Worm (Caenorhabditis elegans) whole organism, L4 larva: Measurements from ENCODE around the gene C31H1.5.

Source experiments
- F10B5.3 ChIP-seq: sonication (generic microtip); optimal IDR thresholded peaks from 2 replicates; lab custom pipeline; 2016; ENCODE audit warnings: mild to moderate bottlenecking, missing genetic modification characterization, missing compliant biosample characterization
- F37D6.2 ChIP-seq: sonication (generic microtip); optimal IDR thresholded peaks from 2 replicates; lab custom pipeline; 2016; ENCODE audit warnings: mild to moderate bottlenecking, missing genetic modification characterization, missing compliant biosample characterization
- R02D3.7 ChIP-seq: fragments of 150-350 bp; sonication (generic microtip); optimal IDR thresholded peaks from 3 replicates; lab custom pipeline; 2014; ENCODE audit warnings: missing biosample characterization, missing genetic modification characterization
- T20F7.1 ChIP-seq: fragments of 200-800 bp; sonication (Bioruptor generic); optimal IDR thresholded peaks from 2 replicates; lab custom pipeline; 2018; ENCODE audit warnings: mild to moderate bottlenecking, missing genetic modification characterization, missing compliant biosample characterization
- arid-1 ChIP-seq: fragments of 200-800 bp; sonication (Bioruptor generic); conservative IDR thresholded peaks from 2 replicates; pipeline ENCODE4 v1.3.6; 2022; ENCODE audit warnings: missing genetic modification reagents, missing genetic modification characterization, missing compliant biosample characterization
- ceh-82 ChIP-seq: sonication (generic microtip); optimal IDR thresholded peaks from 2 replicates; lab custom pipeline; 2017; ENCODE audit warnings: missing biosample characterization, missing genetic modification characterization
- cey-2 ChIP-seq: sonication (generic microtip); optimal IDR thresholded peaks from 3 replicates; lab custom pipeline; 2017; ENCODE audit warnings: missing genetic modification characterization, mild to moderate bottlenecking, missing compliant biosample characterization, antibody characterized with exemption, borderline replicate concordance; ENCODE audit not compliant: insufficient read depth
- daf-16 ChIP-seq, 3 experiments: sonication (generic microtip); optimal IDR thresholded peaks; 2 replicates each; lab custom pipeline; 2016 to 2017; ENCODE audit warnings: missing genetic modification characterization in 3 of 3, missing genetic modification reagents in 3 of 3, mild to moderate bottlenecking in 2 of 3, missing compliant biosample characterization in 2 of 3, missing biosample characterization in 1 of 3, moderate library complexity in 1 of 3
- daf-8 ChIP-seq: fragments of 200-800 bp; sonication (Bioruptor generic); IDR thresholded peaks from 2 replicates; pipeline ENCODE4 v1.3.6; 2022; ENCODE audit warnings: missing genetic modification characterization, missing compliant biosample characterization
- dmd-6 ChIP-seq: fragments of 200-800 bp; sonication (Bioruptor generic); IDR thresholded peaks from 2 replicates; pipeline ENCODE4 v1.3.6; 2022; ENCODE audit warnings: missing genetic modification reagents, missing genetic modification characterization, missing compliant biosample characterization
- dve-1 ChIP-seq: sonication (generic microtip); optimal IDR thresholded peaks from 2 replicates; lab custom pipeline; 2017; ENCODE audit warnings: antibody characterized with exemption, mild to moderate bottlenecking, missing genetic modification characterization, missing compliant biosample characterization; ENCODE audit not compliant: insufficient read depth
- fkh-10 ChIP-seq: fragments of 150-350 bp; optimal IDR thresholded peaks from 2 replicates; lab custom pipeline; 2014; ENCODE audit warnings: missing biosample characterization, missing genetic modification reagents, missing genetic modification characterization
- hif-1 ChIP-seq, 2 experiments: sonication (generic microtip); optimal IDR thresholded peaks; 2 replicates each; lab custom pipeline; 2016 to 2017; ENCODE audit warnings: missing compliant biosample characterization in 2 of 2, missing genetic modification characterization in 2 of 2, missing genetic modification reagents in 2 of 2, missing genotype in 2 of 2, mild to moderate bottlenecking in 1 of 2
- hlh-11 ChIP-seq: fragments of 200-800 bp; sonication (Bioruptor generic); optimal IDR thresholded peaks from 2 replicates; lab custom pipeline; 2018; ENCODE audit warnings: mild to moderate bottlenecking, missing genetic modification characterization, missing compliant biosample characterization
- lim-7 ChIP-seq: fragments of 200-800 bp; sonication (Bioruptor generic); IDR thresholded peaks from 2 replicates; pipeline ENCODE4 v1.3.6; 2022; ENCODE audit warnings: missing genetic modification characterization, missing compliant biosample characterization
- lin-38 ChIP-seq: fragments of 200-800 bp; sonication (Bioruptor generic); IDR thresholded peaks from 2 replicates; pipeline ENCODE4 v1.3.6; 2022; ENCODE audit warnings: missing genetic modification reagents, missing genetic modification characterization, missing compliant biosample characterization
- lin-39 ChIP-seq: fragments of 150-350 bp; optimal IDR thresholded peaks from 2 replicates; lab custom pipeline; 2014; ENCODE audit warnings: missing biosample characterization, missing genetic modification reagents, missing genetic modification characterization
- lsy-2 ChIP-seq, 2 experiments: fragments of 150-350 bp in 1 of 2; sonication (generic microtip) in 1 of 2; optimal IDR thresholded peaks; 2 replicates each; lab custom pipeline; 2014 to 2017; ENCODE audit warnings: missing biosample characterization in 2 of 2, missing genetic modification characterization in 2 of 2
- mdl-1 ChIP-seq, 2 experiments: fragments of 150-350 bp in 1 of 2; sonication (generic microtip) in 1 of 2; optimal IDR thresholded peaks; 2 replicates each; lab custom pipeline; 2014 to 2017; ENCODE audit warnings: missing biosample characterization in 2 of 2, missing genetic modification characterization in 2 of 2
- mep-1 ChIP-seq: fragments of 150-350 bp; sonication (generic microtip); optimal IDR thresholded peaks from 3 replicates; lab custom pipeline; 2014; ENCODE audit warnings: missing biosample characterization, missing genetic modification characterization
- mes-2 ChIP-seq: sonication (generic microtip); optimal IDR thresholded peaks from 2 replicates; lab custom pipeline; 2016; ENCODE audit warnings: missing genotype, mild to moderate bottlenecking, missing genetic modification characterization, missing compliant biosample characterization; ENCODE audit not compliant: poor library complexity, severe bottlenecking
- mxl-3 ChIP-seq: fragments of 200-800 bp; sonication (Bioruptor generic); optimal IDR thresholded peaks from 2 replicates; lab custom pipeline; 2018; ENCODE audit warnings: mild to moderate bottlenecking, missing genetic modification characterization, missing compliant biosample characterization
- nhr-10 ChIP-seq: fragments of 150-350 bp; optimal IDR thresholded peaks from 2 replicates; lab custom pipeline; 2014; ENCODE audit warnings: missing biosample characterization, missing genetic modification characterization
- nhr-11 ChIP-seq: fragments of 150-350 bp; optimal IDR thresholded peaks from 2 replicates; lab custom pipeline; 2014; ENCODE audit warnings: missing biosample characterization, missing genetic modification characterization
- nhr-25 ChIP-seq: sonication (generic microtip); optimal IDR thresholded peaks from 2 replicates; lab custom pipeline; 2017; ENCODE audit warnings: missing genetic modification characterization, mild to moderate bottlenecking, missing compliant biosample characterization, antibody characterized with exemption, moderate library complexity, borderline replicate concordance; ENCODE audit not compliant: insufficient read depth
- nhr-28 ChIP-seq: fragments of 150-350 bp; optimal IDR thresholded peaks from 2 replicates; lab custom pipeline; 2014; ENCODE audit warnings: missing biosample characterization, missing genetic modification characterization
- nhr-48 ChIP-seq: sonication (generic microtip); optimal IDR thresholded peaks from 2 replicates; lab custom pipeline; 2016; ENCODE audit warnings: mild to moderate bottlenecking, missing genetic modification characterization, missing compliant biosample characterization
- nhr-6 ChIP-seq: fragments of 150-350 bp; optimal IDR thresholded peaks from 2 replicates; lab custom pipeline; 2014; ENCODE audit warnings: missing biosample characterization, missing genetic modification characterization
- nhr-77 ChIP-seq: fragments of 150-350 bp; optimal IDR thresholded peaks from 2 replicates; lab custom pipeline; 2014; ENCODE audit warnings: missing biosample characterization, missing genetic modification characterization
- rbr-2 ChIP-seq: sonication (generic microtip); optimal IDR thresholded peaks from 2 replicates; lab custom pipeline; 2016; ENCODE audit warnings: missing genotype, missing genetic modification characterization, missing compliant biosample characterization
- saeg-2 ChIP-seq: fragments of 200-800 bp; sonication (Bioruptor generic); IDR thresholded peaks from 2 replicates; pipeline ENCODE4 v1.3.6; 2022; ENCODE audit warnings: missing genetic modification reagents, missing genetic modification characterization, missing compliant biosample characterization
- set-16 ChIP-seq: fragments of 200-800 bp; sonication (Bioruptor generic); IDR thresholded peaks from 2 replicates; pipeline ENCODE4 v1.3.6; 2022; ENCODE audit warnings: missing genetic modification reagents, missing genetic modification characterization, missing compliant biosample characterization
- skn-1 ChIP-seq: fragments of 150-350 bp; optimal IDR thresholded peaks from 2 replicates; lab custom pipeline; 2014; ENCODE audit warnings: missing biosample characterization, missing genetic modification characterization
- spr-1 ChIP-seq: sonication (generic microtip); optimal IDR thresholded peaks from 2 replicates; lab custom pipeline; 2016; ENCODE audit warnings: mild to moderate bottlenecking, missing genetic modification characterization, missing compliant biosample characterization
- spr-3 ChIP-seq: fragments of 200-800 bp; sonication (Bioruptor generic); optimal IDR thresholded peaks from 2 replicates; lab custom pipeline; 2018; ENCODE audit warnings: mild to moderate bottlenecking, missing genetic modification characterization, missing compliant biosample characterization
- unc-62 ChIP-seq, 3 experiments: fragments of 150-350 bp in 1 of 3; sonication (generic microtip); optimal IDR thresholded peaks in 2 of 3; peaks in 1 of 3; 1 replicate in 1 of 3; 2 replicates in 2 of 3; lab custom pipeline; 2014 to 2017; ENCODE audit warnings: missing biosample characterization in 3 of 3, missing genetic modification characterization in 3 of 3, missing genetic modification reagents in 3 of 3, missing genotype in 1 of 3
- vab-7 ChIP-seq: fragments of 200-800 bp; sonication (Bioruptor generic); IDR thresholded peaks from 2 replicates; pipeline ENCODE4 v1.3.6; 2022; ENCODE audit warnings: missing genetic modification reagents, missing genetic modification characterization, missing compliant biosample characterization
- zfp-3 ChIP-seq: fragments of 200-800 bp; sonication (Bioruptor generic); conservative IDR thresholded peaks from 2 replicates; pipeline ENCODE4 v1.3.6; 2022; ENCODE audit warnings: missing genetic modification reagents, missing genetic modification characterization, missing compliant biosample characterization
- ztf-11 ChIP-seq: fragments of 150-350 bp; optimal IDR thresholded peaks from 2 replicates; lab custom pipeline; 2014; ENCODE audit warnings: missing biosample characterization, missing genetic modification characterization

Gene C31H1.5

ce11 chrIV:5753954-5754543 lies 42.5 kb downstream of the C31H1.5 start (continued):
- TF ChIP-seq nhr-25 (tag; lab: Kevin White, UChicago) (peak; percentile 47), spr-3 (no peak), mxl-3 (GFP tag; lab: Kevin White, UChicago) (peak; percentile 60), daf-16 (GFP tag; optimal IDR thresholded peaks at IDR 0.05; lab: Kevin White, UChicago) (peak in 1 of 2 experiments; percentile 32), daf-16 (tag; optimal IDR thresholded peaks at IDR 0.05; lab: Kevin White, UChicago) (peak; percentile 53)

DNA sequence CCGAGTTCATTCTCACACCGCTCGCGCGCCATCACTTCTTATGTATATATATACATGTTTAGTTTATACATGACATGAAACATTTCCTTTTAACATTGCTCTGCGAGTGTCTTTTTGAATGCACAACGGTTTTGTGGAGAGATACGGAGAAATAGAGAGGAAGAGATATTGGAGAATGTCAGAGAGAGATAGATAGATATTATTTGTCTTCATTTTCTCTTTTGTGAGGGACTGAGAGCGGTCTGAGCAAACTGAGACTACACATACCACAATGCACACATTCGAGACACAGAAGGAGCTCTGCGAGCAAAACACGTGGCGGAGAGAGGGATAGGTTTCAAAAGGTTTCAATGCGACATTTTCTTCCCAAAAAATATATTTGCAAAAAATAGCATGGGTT lies 43.3 kb downstream of the C31H1.5 start:
- no peak for TF ChIP-seq fkh-10 (GFP tag; lab: Kevin White, UChicago)
- TF ChIP-seq lsy-2 (tag; optimal IDR thresholded peaks at IDR 0.05; lab: Kevin White, UChicago) = peak in 1 of 2 experiments; percentile 6
- TF ChIP-seq arid-1 (GFP tag; lab: Robert Waterston, UW) = no peak
- peak; percentile 51 for TF ChIP-seq nhr-77 (tag; lab: Kevin White, UChicago)
- TF ChIP-seq F10B5.3 (tag; lab: Kevin White, UChicago) = no peak
- TF ChIP-seq unc-62 (GFP tag; optimal IDR thresholded peaks at IDR 0.05 in 1 of 2; lab: Kevin White, UChicago) = peak in 1 of 2 experiments; percentile 8
- no peak for TF ChIP-seq unc-62 (tag; optimal IDR thresholded peaks at IDR 0.05; lab: Kevin White, UChicago)
- TF ChIP-seq rbr-2 (tag; lab: Kevin White, UChicago) = no peak
- peak in 1 of 2 experiments; percentile 25 for TF ChIP-seq hif-1 (tag; optimal IDR thresholded peaks at IDR 0.05; lab: Kevin White, UChicago)
- TF ChIP-seq daf-8 (GFP tag; lab: Robert Waterston, UW) = no peak
- no peak for TF ChIP-seq ceh-82 (tag; lab: Kevin White, UChicago)
- TF ChIP-seq nhr-28 (tag; lab: Kevin White, UChicago) = peak; percentile 66
- no peak for TF ChIP-seq nhr-11
- TF ChIP-seq mep-1 (tag; lab: Kevin White, UChicago) = peak; percentile 1
- TF ChIP-seq saeg-2 (GFP tag; lab: Robert Waterston, UW) = no peak
- TF ChIP-seq mes-2 = peak; percentile 1
- no peak for TF ChIP-seq T20F7.1
- peak in 1 of 2 experiments; percentile 55 for TF ChIP-seq mdl-1 (tag; optimal IDR thresholded peaks at IDR 0.05; lab: Kevin White, UChicago)
- TF ChIP-seq nhr-6 (tag; lab: Kevin White, UChicago) = no peak

ce11 chrIV:5752704-5753103 lies 43.9 kb downstream of the C31H1.5 start:
- TF ChIP-seq nhr-25 (tag; lab: Kevin White, UChicago) (no peak), unc-62 (GFP tag; optimal IDR thresholded peaks at IDR 0.05 in 1 of 2; lab: Kevin White, UChicago) (peak in 1 of 2 experiments; percentile 60), unc-62 (tag; optimal IDR thresholded peaks at IDR 0.05; lab: Kevin White, UChicago) (no peak), lin-38 (0 out of 2 replicates have a peak, but pooled peaks have one; percentile 4)

ce11 chrIV:5751997-5752396 lies 44.6 kb downstream of the C31H1.5 start:
- TF ChIP-seq spr-1 (tag; lab: Kevin White, UChicago) = no peak
- no peak for TF ChIP-seq nhr-6 (tag; lab: Kevin White, UChicago)
- no peak for TF ChIP-seq R02D3.7
- TF ChIP-seq nhr-10 = no peak
- TF ChIP-seq skn-1 = no peak
- TF ChIP-seq lin-39 (tag; lab: Kevin White, UChicago) = no peak
- TF ChIP-seq set-16 (GFP tag; lab: Robert Waterston, UW) = no peak
- TF ChIP-seq F37D6.2 (tag; lab: Kevin White, UChicago) = no peak

- peak; percentile 52 for TF ChIP-seq dmd-6
- TF ChIP-seq lim-7 (GFP tag; lab: Robert Waterston, UW) = no peak
- TF ChIP-seq unc-62 (GFP tag; optimal IDR thresholded peaks at IDR 0.05 in 1 of 2; lab: Kevin White, UChicago) = peak in 1 of 2 experiments; percentile 82
- no peak for TF ChIP-seq unc-62 (tag; optimal IDR thresholded peaks at IDR 0.05; lab: Kevin White, UChicago)
- no peak for TF ChIP-seq skn-1
- no peak for TF ChIP-seq cey-2
- no peak; the same call in 1 of the 2 replicates for TF ChIP-seq zfp-3 (GFP tag; lab: Robert Waterston, UW)
- peak; percentile 33 for TF ChIP-seq hlh-11 (tag; lab: Kevin White, UChicago)
- no peak for TF ChIP-seq T20F7.1
- peak; percentile 31 for TF ChIP-seq nhr-6 (tag; lab: Kevin White, UChicago)
- TF ChIP-seq vab-7 (GFP tag; lab: Robert Waterston, UW) = no peak
- peak; percentile 32 for TF ChIP-seq nhr-25 (tag; lab: Kevin White, UChicago)
- no peak for TF ChIP-seq daf-16 (GFP tag; optimal IDR thresholded peaks at IDR 0.05; lab: Kevin White, UChicago)
- peak; percentile 40 for TF ChIP-seq daf-16 (tag; optimal IDR thresholded peaks at IDR 0.05; lab: Kevin White, UChicago)
- no peak for TF ChIP-seq ztf-11
- peak in 1 of 2 experiments; percentile 39 for TF ChIP-seq hif-1 (tag; optimal IDR thresholded peaks at IDR 0.05; lab: Kevin White, UChicago)
- peak; percentile 53 for TF ChIP-seq dve-1 (tag; lab: Kevin White, UChicago)
- peak; percentile 34 for TF ChIP-seq nhr-48 (tag; lab: Kevin White, UChicago)
These were observed 46.7 kb downstream of the C31H1.5 start for ce11 chrIV:5749874-5750273.
